Fruit fly (Drosophila melanogaster) whole organism, embryonic: ENCODE measurements around the gene CG31100.

Experiments
- Adf1 ChIP-seq: fragments of 200-800 bp; sonication (Bioruptor generic); IDR thresholded peaks from 2 replicates; pipeline ENCODE4 v1.3.6; 2022; ENCODE audit warnings: missing biosample characterization, missing genetic modification characterization
- Awh ChIP-seq: fragments of 200-800 bp; sonication (Bioruptor generic); IDR thresholded peaks from 2 replicates; pipeline ENCODE4, ENCODE4 v1.3.6; 2022; ENCODE audit warnings: missing biosample characterization, missing genetic modification characterization
- CG10147 ChIP-seq: fragments of 200-800 bp; sonication (Bioruptor generic); optimal IDR thresholded peaks from 2 replicates; lab custom pipeline; 2019; ENCODE audit warnings: missing biosample characterization, mild to moderate bottlenecking, missing genetic modification characterization, moderate library complexity
- CG11085 ChIP-seq: fragments of 200-800 bp; sonication (Bioruptor generic); IDR thresholded peaks from 2 replicates; pipeline ENCODE4 v1.3.6; 2022; ENCODE audit warnings: missing biosample characterization, missing genetic modification characterization
- CG12236 ChIP-seq: fragments of 200-800 bp; sonication (Bioruptor generic); optimal IDR thresholded peaks from 2 replicates; lab custom pipeline; 2016; ENCODE audit warnings: missing biosample characterization, missing genetic modification characterization
- CG12299 ChIP-seq: fragments of 200-800 bp; sonication (Bioruptor generic); optimal IDR thresholded peaks from 2 replicates; lab custom pipeline; 2018; ENCODE audit warnings: missing biosample characterization, mild to moderate bottlenecking, missing genetic modification characterization
- CG15601 ChIP-seq: fragments of 200-800 bp; sonication (Bioruptor generic); optimal IDR thresholded peaks from 3 replicates; lab custom pipeline; 2019; ENCODE audit warnings: missing biosample characterization, mild to moderate bottlenecking, missing genetic modification characterization, moderate library complexity
- CG1602 ChIP-seq: fragments of 200-800 bp; sonication (Bioruptor generic); optimal IDR thresholded peaks from 3 replicates; lab custom pipeline; 2016; ENCODE audit warnings: missing biosample characterization, missing genetic modification characterization
- CG17568 ChIP-seq: fragments of 200-800 bp; sonication (Bioruptor generic); optimal IDR thresholded peaks from 2 replicates; lab custom pipeline; 2018; ENCODE audit warnings: missing biosample characterization, mild to moderate bottlenecking, missing genetic modification characterization, moderate library complexity
- CG17612 ChIP-seq: fragments of 200-800 bp; sonication (Bioruptor generic); IDR thresholded peaks from 2 replicates; pipeline ENCODE4 v1.3.6; 2022; ENCODE audit warnings: missing biosample characterization, missing genetic modification characterization
- CG2116 ChIP-seq: fragments of 200-800 bp; sonication (Bioruptor generic); optimal IDR thresholded peaks from 3 replicates; lab custom pipeline; 2018; ENCODE audit warnings: missing biosample characterization, mild to moderate bottlenecking, missing genetic modification characterization
- CG2712 ChIP-seq: fragments of 200-800 bp; optimal IDR thresholded peaks from 3 replicates; lab custom pipeline; 2019; ENCODE audit warnings: missing biosample characterization, mild to moderate bottlenecking, missing genetic modification characterization, moderate library complexity
- CG2875 ChIP-seq: fragments of 200-800 bp; sonication (Bioruptor generic); optimal IDR thresholded peaks from 2 replicates; lab custom pipeline; 2017; ENCODE audit warnings: missing biosample characterization, mild to moderate bottlenecking, missing genetic modification characterization, missing genetic modification reagents
- CG3163 ChIP-seq: fragments of 200-800 bp; sonication (Bioruptor generic); optimal IDR thresholded peaks from 3 replicates; lab custom pipeline; 2016; ENCODE audit warnings: missing biosample characterization, missing genetic modification characterization
- CG34224 ChIP-seq: fragments of 200-800 bp; sonication (Bioruptor generic); IDR thresholded peaks from 3 replicates; pipeline ENCODE4 v1.3.6; 2022; ENCODE audit warnings: missing biosample characterization, missing genetic modification characterization; ENCODE audit not compliant: partially characterized antibody
- CG42726 ChIP-seq: fragments of 200-800 bp; sonication (Bioruptor generic); IDR thresholded peaks from 2 replicates; pipeline ENCODE4 v1.3.6; 2022; ENCODE audit warnings: missing biosample characterization, missing genetic modification characterization; ENCODE audit not compliant: partially characterized antibody
- CG4707 ChIP-seq: fragments of 200-800 bp; sonication (Bioruptor generic); optimal IDR thresholded peaks from 2 replicates; lab custom pipeline; 2018; ENCODE audit warnings: missing biosample characterization, mild to moderate bottlenecking, missing genetic modification characterization, moderate library complexity
- CG7271 ChIP-seq: fragments of 200-800 bp; sonication (Bioruptor generic); optimal IDR thresholded peaks from 2 replicates; lab custom pipeline; 2018; ENCODE audit warnings: missing biosample characterization, mild to moderate bottlenecking, missing genetic modification characterization, moderate library complexity
- CG7556 ChIP-seq: fragments of 200-800 bp; sonication (Bioruptor generic); optimal IDR thresholded peaks from 2 replicates; lab custom pipeline; 2017; ENCODE audit warnings: missing biosample characterization, mild to moderate bottlenecking, missing genetic modification characterization
- CG8924 ChIP-seq: fragments of 200-800 bp; optimal IDR thresholded peaks from 3 replicates; lab custom pipeline; 2019; ENCODE audit warnings: missing biosample characterization, mild to moderate bottlenecking, missing genetic modification characterization, moderate library complexity
- CG9609 ChIP-seq: fragments of 200-800 bp; sonication (Bioruptor generic); optimal IDR thresholded peaks from 3 replicates; lab custom pipeline; 2016; ENCODE audit warnings: missing biosample characterization, missing genetic modification characterization
- CG9817 ChIP-seq: fragments of 200-800 bp; sonication (Bioruptor generic); optimal IDR thresholded peaks from 2 replicates; lab custom pipeline; 2018; ENCODE audit warnings: missing biosample characterization, mild to moderate bottlenecking, missing genetic modification characterization, moderate library complexity
- Chrac-16 ChIP-seq: fragments of 200-800 bp; sonication (Bioruptor generic); optimal IDR thresholded peaks from 3 replicates; lab custom pipeline; 2016; ENCODE audit warnings: missing biosample characterization, missing genetic modification characterization
- Deaf1 ChIP-seq: fragments of 200-800 bp; optimal IDR thresholded peaks from 3 replicates; lab custom pipeline; 2019; ENCODE audit warnings: missing biosample characterization, mild to moderate bottlenecking, missing genetic modification characterization, moderate library complexity
- Dip2 ChIP-seq: fragments of 200-800 bp; sonication (Bioruptor generic); IDR thresholded peaks from 2 replicates; pipeline ENCODE4 v1.3.6; 2022; ENCODE audit warnings: missing biosample characterization, missing genetic modification characterization
- Ets65A ChIP-seq: fragments of 200-800 bp; sonication (Bioruptor generic); peaks from one replicate; lab custom pipeline; 2016; ENCODE audit warnings: missing biosample characterization, missing genetic modification characterization
- H2.0 ChIP-seq: fragments of 200-800 bp; sonication (Bioruptor generic); IDR thresholded peaks from 2 replicates; pipeline ENCODE4 v1.3.6; 2022; ENCODE audit warnings: missing biosample characterization, missing genetic modification characterization
- HLH3B ChIP-seq: fragments of 200-800 bp; sonication (Bioruptor generic); IDR thresholded peaks from 2 replicates; pipeline ENCODE4 v1.3.6; 2022; ENCODE audit warnings: missing biosample characterization, missing genetic modification characterization
- Hmx ChIP-seq: fragments of 200-800 bp; sonication (Bioruptor generic); optimal IDR thresholded peaks from 2 replicates; lab custom pipeline; 2016; ENCODE audit warnings: missing biosample characterization, missing genetic modification characterization
- NC2β ChIP-seq: fragments of 200-800 bp; sonication (Bioruptor generic); optimal IDR thresholded peaks from 2 replicates; lab custom pipeline; 2016; ENCODE audit warnings: missing biosample characterization, missing genetic modification characterization
- NfI ChIP-seq: fragments of 200-800 bp; sonication (Bioruptor generic); optimal IDR thresholded peaks from 3 replicates; lab custom pipeline; 2018; ENCODE audit warnings: missing biosample characterization, mild to moderate bottlenecking, missing genetic modification characterization, moderate library complexity
- Oaz ChIP-seq: fragments of 200-800 bp; sonication (Bioruptor generic); IDR thresholded peaks from 2 replicates; pipeline ENCODE4 v1.3.6; 2022; ENCODE audit warnings: missing biosample characterization, missing genetic modification characterization
- Rx ChIP-seq: fragments of 200-800 bp; sonication (Bioruptor generic); IDR thresholded peaks from 2 replicates; pipeline ENCODE4 v1.3.6; 2022; ENCODE audit warnings: missing biosample characterization, missing genetic modification characterization
- Sox100B ChIP-seq: fragments of 200-800 bp; sonication (Bioruptor generic); optimal IDR thresholded peaks from 3 replicates; lab custom pipeline; 2018; ENCODE audit warnings: missing biosample characterization, mild to moderate bottlenecking, missing genetic modification characterization
- Stat92E ChIP-seq, 3 experiments: fragments of >200 bp in 2 of 3; fragments of 200-800 bp in 1 of 3; sonication (Bioruptor generic) in 1 of 3; optimal IDR thresholded peaks; 2 replicates each; lab custom pipeline; 2017 to 2019; ENCODE audit warnings: missing biosample characterization in 3 of 3, missing genetic modification characterization in 3 of 3, mild to moderate bottlenecking in 1 of 3, moderate library complexity in 1 of 3
- Taf1 ChIP-seq: fragments of 200-800 bp; sonication (Bioruptor generic); IDR thresholded peaks from 2 replicates; pipeline ENCODE4 v1.3.6; 2022; ENCODE audit warnings: missing biosample characterization, missing genetic modification characterization
- Trl ChIP-seq, 3 experiments: fragments of >200 bp in 2 of 3; fragments of 200-800 bp in 1 of 3; sonication (Bioruptor generic) in 1 of 3; optimal IDR thresholded peaks; 2 replicates in 1 of 3; 3 replicates in 2 of 3; lab custom pipeline; 2016 to 2017; ENCODE audit warnings: missing biosample characterization in 1 of 3, missing genetic modification characterization in 1 of 3
- ac ChIP-seq: fragments of 200-800 bp; sonication (Bioruptor generic); optimal IDR thresholded peaks from 3 replicates; lab custom pipeline; 2017; ENCODE audit warnings: missing biosample characterization, mild to moderate bottlenecking, missing genetic modification characterization
- ato ChIP-seq: fragments of 200-800 bp; sonication (Bioruptor generic); IDR thresholded peaks from 2 replicates; pipeline ENCODE4 v1.3.6; 2022; ENCODE audit warnings: missing biosample characterization, missing genetic modification characterization; ENCODE audit not compliant: partially characterized antibody
- chn ChIP-seq: fragments of 200-800 bp; sonication (Bioruptor generic); optimal IDR thresholded peaks from 2 replicates; lab custom pipeline; 2016; ENCODE audit warnings: missing biosample characterization, missing genetic modification characterization
- ci ChIP-seq: fragments of 200-800 bp; sonication (Bioruptor generic); IDR thresholded peaks from 3 replicates; pipeline ENCODE4 v1.3.6; 2022; ENCODE audit warnings: missing biosample characterization, missing genetic modification characterization
- dimm ChIP-seq: fragments of 200-800 bp; sonication (Bioruptor generic); IDR thresholded peaks from 2 replicates; pipeline ENCODE4 v1.3.6; 2022; ENCODE audit warnings: missing biosample characterization, missing genetic modification characterization
- emc ChIP-seq: fragments of 200-800 bp; sonication (Bioruptor generic); optimal IDR thresholded peaks from 2 replicates; lab custom pipeline; 2016; ENCODE audit warnings: missing biosample characterization, missing genetic modification characterization
- ewg ChIP-seq: fragments of 200-800 bp; sonication (Bioruptor generic); optimal IDR thresholded peaks from 3 replicates; lab custom pipeline; 2017; ENCODE audit warnings: mild to moderate bottlenecking, missing biosample characterization, missing genetic modification reagents, missing genetic modification characterization
- h ChIP-seq: fragments of >200 bp; optimal IDR thresholded peaks from 2 replicates; lab custom pipeline; 2017
- klu ChIP-seq: fragments of 200-800 bp; sonication (Bioruptor generic); IDR thresholded peaks from 2 replicates; pipeline ENCODE4 v1.3.6; 2022; ENCODE audit warnings: missing biosample characterization, missing genetic modification characterization
- stwl ChIP-seq: fragments of 200-800 bp; sonication (Bioruptor generic); optimal IDR thresholded peaks from 3 replicates; lab custom pipeline; 2018; ENCODE audit warnings: missing biosample characterization, mild to moderate bottlenecking, missing genetic modification characterization, moderate library complexity
- ttk ChIP-seq: fragments of 200-800 bp; sonication (Bioruptor generic); IDR thresholded peaks from 2 replicates; pipeline ENCODE4 v2.1.2; 2022; ENCODE audit warnings: missing biosample characterization, missing genetic modification characterization
- unpg ChIP-seq: fragments of 200-800 bp; sonication (Bioruptor generic); optimal IDR thresholded peaks from 3 replicates; lab custom pipeline; 2018; ENCODE audit warnings: missing biosample characterization, mild to moderate bottlenecking, missing genetic modification characterization, moderate library complexity
- vfl ChIP-seq: fragments of 200-800 bp; sonication (Bioruptor generic); optimal IDR thresholded peaks from 2 replicates; lab custom pipeline; 2016; ENCODE audit warnings: missing biosample characterization, missing genetic modification characterization
- yki ChIP-seq: fragments of >200 bp; optimal IDR thresholded peaks from 3 replicates; lab custom pipeline; 2018

The CG31100 gene

DNA sequence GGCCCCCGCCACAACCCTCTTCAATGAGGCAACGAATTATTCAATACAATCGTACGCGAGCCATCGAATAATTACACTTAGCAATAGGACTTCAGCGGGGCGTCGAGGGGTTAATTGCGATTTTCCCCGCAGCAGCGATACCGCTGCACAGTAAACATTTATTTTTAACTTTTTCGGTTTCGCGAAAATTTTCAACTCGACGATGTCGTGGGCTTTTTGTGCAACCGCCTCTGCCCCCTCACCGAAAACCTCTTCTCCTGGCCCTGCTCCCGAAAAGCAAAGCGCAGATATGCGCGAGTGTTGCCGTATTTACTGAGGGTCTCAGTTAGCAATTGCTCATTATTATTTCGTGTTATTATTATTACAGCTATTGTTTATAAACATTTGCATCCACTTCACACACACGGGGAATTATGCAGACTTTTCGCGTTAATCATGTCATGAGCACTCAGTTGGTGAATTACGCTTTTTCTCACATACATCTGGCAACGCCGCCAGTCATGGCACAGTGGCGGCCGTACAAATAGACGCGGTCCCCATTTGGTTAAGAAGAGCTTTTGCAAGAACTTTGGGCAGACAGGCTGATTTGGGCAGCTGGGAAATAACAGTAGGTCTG is 10.4 kb upstream of the CG31100 start (continued):
- no peak for TF ChIP-seq CG4707 (GFP tag; lab: Kevin White, UChicago)
- peak in 1 of 2 experiments; percentile 38 for TF ChIP-seq Trl (optimal IDR thresholded peaks at IDR 0.05; lab: Kevin White, UChicago)
- TF ChIP-seq Trl (GFP tag; optimal IDR thresholded peaks at IDR 0.05; lab: Kevin White, UChicago) = peak; percentile 67
- TF ChIP-seq Adf1 (GFP tag; lab: Robert Waterston, UW) = peak; percentile 42; the same call in 1 of the 2 replicates
- TF ChIP-seq Stat92E (GFP tag; optimal IDR thresholded peaks at IDR 0.05; lab: Kevin White, UChicago) = no peak
- no peak for TF ChIP-seq CG17612
- peak; percentile 12 for TF ChIP-seq CG2875 (GFP tag; lab: Kevin White, UChicago)
- TF ChIP-seq Awh = no peak
- no peak for TF ChIP-seq H2.0
- TF ChIP-seq klu = no peak
- TF ChIP-seq Hmx (GFP tag; lab: Kevin White, UChicago) = no peak
- no peak for TF ChIP-seq ac (GFP tag; lab: Kevin White, UChicago)
- no peak; the same call in 1 of the 2 replicates for TF ChIP-seq Oaz (GFP tag; lab: Robert Waterston, UW)
- TF ChIP-seq CG7271 = no peak
- TF ChIP-seq dimm = no peak
- TF ChIP-seq h = no peak
- peak; percentile 51 for TF ChIP-seq CG8924 (tag; lab: Kevin White, UChicago)
- no peak for TF ChIP-seq CG42726 (GFP tag; lab: Robert Waterston, UW)
- peak; percentile 72 for TF ChIP-seq CG9609 (GFP tag; lab: Kevin White, UChicago)
- TF ChIP-seq CG3163 = peak; percentile 56
- TF ChIP-seq Deaf1 (tag; lab: Kevin White, UChicago) = no peak
- TF ChIP-seq HLH3B (GFP tag; lab: Robert Waterston, UW) = no peak
- TF ChIP-seq vfl = peak; percentile 36
- no peak for TF ChIP-seq Sox100B (GFP tag; lab: Kevin White, UChicago)
- no peak for TF ChIP-seq CG34224
- no peak for TF ChIP-seq CG12299 (tag; lab: Kevin White, UChicago)
- no peak for TF ChIP-seq ato (GFP tag; lab: Robert Waterston, UW)
- TF ChIP-seq stwl = peak; percentile 50
- no peak for TF ChIP-seq yki (lab: Kevin White, UChicago)
- peak; percentile 78 for TF ChIP-seq Ets65A (GFP tag; lab: Kevin White, UChicago)
- TF ChIP-seq CG2712 (tag; lab: Kevin White, UChicago) = peak; percentile 49
- TF ChIP-seq CG15601 (tag; lab: Kevin White, UChicago) = peak; percentile 28
- peak; percentile 64 for TF ChIP-seq chn (GFP tag; lab: Kevin White, UChicago)
- TF ChIP-seq Chrac-16 (GFP tag; lab: Kevin White, UChicago) = peak; percentile 51
- peak; percentile 72 for TF ChIP-seq ci
- no peak for TF ChIP-seq Rx (GFP tag; lab: Robert Waterston, UW)
- TF ChIP-seq CG1602 (GFP tag; lab: Kevin White, UChicago) = no peak
- TF ChIP-seq Dip2 (GFP tag; lab: Robert Waterston, UW) = no peak
- TF ChIP-seq CG7556 (GFP tag; lab: Kevin White, UChicago) = peak; percentile 66
- TF ChIP-seq emc (GFP tag; lab: Kevin White, UChicago) = no peak
- no peak for TF ChIP-seq CG17568 (GFP tag; lab: Kevin White, UChicago)
- peak; percentile 0 for TF ChIP-seq CG12236
- peak; percentile 45 for TF ChIP-seq ewg (GFP tag; lab: Kevin White, UChicago)
- no peak for TF ChIP-seq ttk
- TF ChIP-seq unpg (GFP tag; lab: Kevin White, UChicago) = peak; percentile 43
- no peak for TF ChIP-seq CG11085
- peak; percentile 28 for TF ChIP-seq CG9817
- TF ChIP-seq CG10147 = peak; percentile 7
- no peak for TF ChIP-seq Taf1 (GFP tag; lab: Robert Waterston, UW)
- peak; percentile 27 for TF ChIP-seq NC2β (GFP tag; lab: Kevin White, UChicago)
- TF ChIP-seq CG2116 (GFP tag; lab: Kevin White, UChicago) = peak; percentile 38
- peak; percentile 44 for TF ChIP-seq NfI (GFP tag; lab: Kevin White, UChicago)
